Fruit fly (Drosophila melanogaster) whole organism, prepupa: Measurements from ENCODE around the gene CG31091.

Experiments
- Blimp-1 ChIP-seq: fragments of 200-800 bp; sonication (Bioruptor generic); optimal IDR thresholded peaks from 3 replicates; lab custom pipeline; 2017; ENCODE audit warnings: missing biosample characterization, missing genetic modification characterization, mild to moderate bottlenecking, moderate library complexity, missing genetic modification reagents
- CG10669 ChIP-seq: fragments of 200-800 bp; sonication (Bioruptor generic); optimal IDR thresholded peaks from 3 replicates; lab custom pipeline; 2018; ENCODE audit warnings: missing biosample characterization, mild to moderate bottlenecking, missing genetic modification characterization, moderate library complexity
- CG11762 ChIP-seq: fragments of 200-800 bp; sonication (Bioruptor generic); optimal IDR thresholded peaks from 3 replicates; lab custom pipeline; 2016; ENCODE audit warnings: missing biosample characterization, missing genetic modification characterization; ENCODE audit not compliant: insufficient read depth
- CG11902 ChIP-seq: fragments of 200-800 bp; sonication (Bioruptor generic); optimal IDR thresholded peaks from 3 replicates; lab custom pipeline; 2016; ENCODE audit warnings: missing biosample characterization, missing genetic modification characterization
- CG15336 ChIP-seq: fragments of 200-800 bp; sonication (Bioruptor generic); IDR thresholded peaks from 2 replicates; pipeline ENCODE4 v1.3.6; 2022; ENCODE audit warnings: missing biosample characterization, missing genetic modification characterization
- CG1621 ChIP-seq: fragments of 200-800 bp; sonication (Bioruptor generic); optimal IDR thresholded peaks from 3 replicates; lab custom pipeline; 2018; ENCODE audit warnings: missing biosample characterization, mild to moderate bottlenecking, missing genetic modification characterization
- CG16779 ChIP-seq: fragments of 200-800 bp; sonication (Bioruptor generic); optimal IDR thresholded peaks from 3 replicates; lab custom pipeline; 2017; ENCODE audit warnings: missing biosample characterization, mild to moderate bottlenecking, missing genetic modification characterization
- CG31627 ChIP-seq: fragments of 200-800 bp; sonication (Bioruptor generic); optimal IDR thresholded peaks from 3 replicates; lab custom pipeline; 2016; ENCODE audit warnings: missing biosample characterization, missing genetic modification characterization
- CG32006 ChIP-seq: fragments of 200-800 bp; sonication (Bioruptor generic); optimal IDR thresholded peaks from 3 replicates; lab custom pipeline; 2017; ENCODE audit warnings: missing biosample characterization, mild to moderate bottlenecking, missing genetic modification characterization
- CG34406 ChIP-seq: fragments of 200-800 bp; sonication (Bioruptor generic); optimal IDR thresholded peaks from 3 replicates; lab custom pipeline; 2016; ENCODE audit warnings: missing biosample characterization, missing genetic modification characterization
- CG3919 ChIP-seq: fragments of 200-800 bp; sonication (Bioruptor generic); optimal IDR thresholded peaks from 3 replicates; lab custom pipeline; 2016; ENCODE audit warnings: missing biosample characterization, missing genetic modification characterization
- CG6792 ChIP-seq: fragments of 200-800 bp; sonication (Bioruptor generic); optimal IDR thresholded peaks from 3 replicates; lab custom pipeline; 2016; ENCODE audit warnings: missing biosample characterization, missing genetic modification characterization
- CG6808 ChIP-seq: fragments of 200-800 bp; sonication (Bioruptor generic); optimal IDR thresholded peaks from 3 replicates; lab custom pipeline; 2017; ENCODE audit warnings: missing biosample characterization, missing genetic modification characterization, mild to moderate bottlenecking, moderate library complexity, missing genetic modification reagents
- CG6854 ChIP-seq: fragments of 200-800 bp; sonication (Bioruptor generic); optimal IDR thresholded peaks from 2 replicates; lab custom pipeline; 2017; ENCODE audit warnings: missing biosample characterization, mild to moderate bottlenecking, missing genetic modification characterization
- CG8119 ChIP-seq: fragments of 200-800 bp; sonication (Bioruptor generic); IDR thresholded peaks from 3 replicates; pipeline ENCODE4 v1.3.6; 2022; ENCODE audit warnings: missing biosample characterization, missing genetic modification characterization
- CG8319 ChIP-seq: fragments of 200-800 bp; sonication (Bioruptor generic); optimal IDR thresholded peaks from 3 replicates; lab custom pipeline; 2016; ENCODE audit warnings: missing biosample characterization, missing genetic modification characterization
- CG8632 ChIP-seq: fragments of 200-800 bp; sonication (Bioruptor generic); optimal IDR thresholded peaks from 3 replicates; lab custom pipeline; 2016; ENCODE audit warnings: missing biosample characterization, missing genetic modification characterization
- Eip75B ChIP-seq: fragments of 200-800 bp; sonication (Bioruptor generic); optimal IDR thresholded peaks from 3 replicates; lab custom pipeline; 2016; ENCODE audit warnings: missing biosample characterization, missing genetic modification characterization
- Eip78C ChIP-seq: fragments of 200-800 bp; sonication (Bioruptor generic); peaks from one replicate; lab custom pipeline; 2016; ENCODE audit warnings: missing biosample characterization, missing genetic modification characterization
- Ets21C ChIP-seq: fragments of 200-800 bp; sonication (Bioruptor generic); optimal IDR thresholded peaks from 3 replicates; lab custom pipeline; 2016; ENCODE audit warnings: missing biosample characterization, missing genetic modification characterization
- Ets96B ChIP-seq: fragments of 200-800 bp; optimal IDR thresholded peaks from 2 replicates; lab custom pipeline; 2019; ENCODE audit warnings: missing biosample characterization, mild to moderate bottlenecking, missing genetic modification characterization, moderate library complexity
- Hr39 ChIP-seq: fragments of 200-800 bp; sonication (Bioruptor generic); optimal IDR thresholded peaks from 2 replicates; lab custom pipeline; 2016; ENCODE audit warnings: missing biosample characterization, missing genetic modification characterization
- Hr4 ChIP-seq: fragments of 200-800 bp; sonication (Bioruptor generic); optimal IDR thresholded peaks from 3 replicates; lab custom pipeline; 2016; ENCODE audit warnings: missing biosample characterization, missing genetic modification characterization
- Lpt ChIP-seq: fragments of 200-800 bp; sonication (Bioruptor generic); optimal IDR thresholded peaks from 3 replicates; lab custom pipeline; 2016; ENCODE audit warnings: missing biosample characterization, missing genetic modification characterization
- Met ChIP-seq: fragments of 200-800 bp; sonication (Bioruptor generic); optimal IDR thresholded peaks from 3 replicates; lab custom pipeline; 2016; ENCODE audit warnings: missing biosample characterization, missing genetic modification characterization
- OdsH ChIP-seq: fragments of 200-800 bp; sonication (Bioruptor generic); optimal IDR thresholded peaks from 3 replicates; lab custom pipeline; 2016; ENCODE audit warnings: missing biosample characterization, missing genetic modification characterization
- Sox102F ChIP-seq: fragments of 200-800 bp; sonication (Bioruptor generic); optimal IDR thresholded peaks from 2 replicates; lab custom pipeline; 2016; ENCODE audit warnings: missing biosample characterization, mild to moderate bottlenecking, missing genetic modification characterization
- achi ChIP-seq: fragments of 200-800 bp; sonication (Bioruptor generic); optimal IDR thresholded peaks from 3 replicates; lab custom pipeline; 2016; ENCODE audit warnings: missing biosample characterization, missing genetic modification characterization
- acj6 ChIP-seq: fragments of 200-800 bp; sonication (Bioruptor generic); optimal IDR thresholded peaks from 3 replicates; lab custom pipeline; 2016; ENCODE audit warnings: missing biosample characterization, missing genetic modification characterization
- dac ChIP-seq: fragments of 200-800 bp; sonication (Bioruptor generic); optimal IDR thresholded peaks from 2 replicates; lab custom pipeline; 2017; ENCODE audit warnings: missing biosample characterization, mild to moderate bottlenecking, missing genetic modification characterization
- dsx ChIP-seq: fragments of 200-800 bp; optimal IDR thresholded peaks from 3 replicates; lab custom pipeline; 2019; ENCODE audit warnings: missing biosample characterization, mild to moderate bottlenecking, missing genetic modification characterization, moderate library complexity; ENCODE audit not compliant: poor library complexity, severe bottlenecking
- esn ChIP-seq: fragments of 200-800 bp; sonication (Bioruptor generic); optimal IDR thresholded peaks from 2 replicates; lab custom pipeline; 2016; ENCODE audit warnings: missing biosample characterization, mild to moderate bottlenecking, missing genetic modification characterization, moderate library complexity
- fd59A ChIP-seq: fragments of 200-800 bp; sonication (Bioruptor generic); optimal IDR thresholded peaks from 2 replicates; lab custom pipeline; 2017; ENCODE audit warnings: missing biosample characterization, mild to moderate bottlenecking, missing genetic modification characterization, missing genetic modification reagents
- fd85E ChIP-seq: fragments of 200-800 bp; sonication (Bioruptor generic); optimal IDR thresholded peaks from 3 replicates; lab custom pipeline; 2016; ENCODE audit warnings: missing biosample characterization, missing genetic modification characterization
- fkh ChIP-seq: fragments of 200-800 bp; sonication (Bioruptor generic); optimal IDR thresholded peaks from 3 replicates; lab custom pipeline; 2017; ENCODE audit warnings: missing biosample characterization, mild to moderate bottlenecking, missing genetic modification characterization, moderate library complexity
- net ChIP-seq: fragments of 200-800 bp; sonication (Bioruptor generic); optimal IDR thresholded peaks from 3 replicates; lab custom pipeline; 2016; ENCODE audit warnings: missing biosample characterization, missing genetic modification characterization
- pdm3 ChIP-seq: fragments of 200-800 bp; sonication (Bioruptor generic); optimal IDR thresholded peaks from 3 replicates; lab custom pipeline; 2016; ENCODE audit warnings: missing biosample characterization, missing genetic modification characterization
- salr ChIP-seq, 2 experiments: fragments of 200-800 bp; sonication (Bioruptor generic); optimal IDR thresholded peaks; 3 replicates each; lab custom pipeline; 2016 to 2018; ENCODE audit warnings: missing biosample characterization in 2 of 2, missing genetic modification characterization in 2 of 2, mild to moderate bottlenecking in 1 of 2
- ss ChIP-seq, 2 experiments: fragments of 200-800 bp; sonication (Bioruptor generic); optimal IDR thresholded peaks; 2 replicates in 1 of 2; 3 replicates in 1 of 2; lab custom pipeline; 2017 to 2018; ENCODE audit warnings: mild to moderate bottlenecking in 2 of 2, missing biosample characterization in 2 of 2, missing genetic modification characterization in 2 of 2, moderate library complexity in 1 of 2
- svp ChIP-seq: fragments of 200-800 bp; sonication (Bioruptor generic); peaks from one replicate; lab custom pipeline; 2016; ENCODE audit warnings: missing biosample characterization, missing genetic modification characterization
- topi ChIP-seq: fragments of 200-800 bp; sonication (Bioruptor generic); optimal IDR thresholded peaks from 3 replicates; lab custom pipeline; 2016; ENCODE audit warnings: missing biosample characterization, missing genetic modification characterization

The CG31091 gene

dm6 chr3R:25897176-25897575 lies 2.5 kb upstream of the CG31091 start, which contains the start of gene Mco3:
Mco3 (plus strand) TSS chr3R:25897476.
- no peak for TF ChIP-seq Eip78C (GFP tag; lab: Kevin White, UChicago)
- no peak for TF ChIP-seq CG10669 (GFP tag; lab: Kevin White, UChicago)
- no peak for TF ChIP-seq CG31627 (GFP tag; lab: Kevin White, UChicago)
- TF ChIP-seq CG8119 = no peak
- no peak for TF ChIP-seq CG6792 (GFP tag; lab: Kevin White, UChicago)
- no peak for TF ChIP-seq achi (GFP tag; lab: Kevin White, UChicago)
- TF ChIP-seq CG8319 = no peak
- no peak for TF ChIP-seq svp (GFP tag; lab: Kevin White, UChicago)
- no peak for TF ChIP-seq CG32006 (GFP tag; lab: Kevin White, UChicago)
- no peak for TF ChIP-seq CG34406 (GFP tag; lab: Kevin White, UChicago)
- no peak for TF ChIP-seq Ets21C (GFP tag; lab: Kevin White, UChicago)
- no peak for TF ChIP-seq fd59A

DNA sequence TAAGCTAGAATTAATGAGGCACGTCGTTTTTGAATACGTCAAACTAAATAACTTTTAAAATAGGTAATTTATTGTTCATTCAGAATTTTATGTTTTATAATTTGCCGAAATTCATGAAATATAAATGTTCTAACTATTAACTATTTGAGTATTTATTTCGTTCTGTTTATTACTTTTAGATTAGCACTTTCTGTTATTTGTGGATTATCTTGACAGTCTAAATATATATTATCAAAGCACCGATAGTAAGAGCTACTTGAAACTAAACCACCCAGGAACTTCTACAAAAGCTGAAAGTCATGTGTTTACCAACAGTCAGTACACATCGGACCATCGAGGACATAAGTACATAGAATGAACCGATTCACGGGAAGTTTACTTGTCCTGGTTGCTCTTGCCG lies 2.6 kb downstream of the CG31091 start, which contains the start of gene CG31089:
Gene CG31089, plus strand, starts transcription at position 301 of the 400 bp plus-strand sequence.
- TF ChIP-seq CG1621 (tag; lab: Kevin White, UChicago) (no peak), net (GFP tag; lab: Kevin White, UChicago) (no peak)

- no peak for TF ChIP-seq CG11902 (GFP tag; lab: Kevin White, UChicago)
- TF ChIP-seq OdsH (GFP tag; lab: Kevin White, UChicago) = no peak
- no peak for TF ChIP-seq CG6854 (GFP tag; lab: Kevin White, UChicago)
These were observed 7.0 kb downstream of the CG31091 start, which contains the start of gene kumpel for dm6 chr3R:25906722-25907121. kumpel (plus strand) TSS chr3R:25907022.

DNA sequence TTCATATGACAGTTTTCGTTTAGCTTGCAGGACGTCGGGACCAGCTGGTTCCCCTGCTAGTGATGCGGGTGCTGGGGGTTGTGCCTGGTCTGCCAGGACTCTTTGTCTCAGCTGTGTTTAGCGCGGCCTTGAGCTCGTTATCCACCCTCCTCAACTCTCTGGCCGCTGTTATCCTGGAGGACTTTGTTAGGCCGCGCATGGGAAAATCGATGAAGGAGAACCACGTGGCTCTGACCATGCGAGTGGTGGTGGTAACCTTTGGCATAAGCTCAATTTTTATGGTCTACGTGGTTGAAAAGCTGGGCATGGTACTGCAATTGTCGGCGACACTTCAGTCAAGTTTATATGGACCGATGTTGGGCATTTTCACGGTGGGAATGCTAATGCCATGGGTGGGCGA lies 20.2 kb downstream of the CG31091 start:
- TF ChIP-seq CG32006 (GFP tag; lab: Kevin White, UChicago) = no peak
- no peak for TF ChIP-seq Met (GFP tag; lab: Kevin White, UChicago)
- no peak for TF ChIP-seq CG11762 (GFP tag; lab: Kevin White, UChicago)
- TF ChIP-seq, all 60 proteins: peak for 0

dm6 chr3R:25922534-25922933 lies 22.8 kb downstream of the CG31091 start, which contains the start of gene CG14546:
CG14546 (minus strand) TSS chr3R:25922634.
- TF ChIP-seq Lpt (no peak), Eip75B (no peak), dac (GFP tag; lab: Kevin White, UChicago) (no peak), CG15336 (no peak), achi (GFP tag; lab: Kevin White, UChicago) (no peak), fkh (no peak), fd85E (GFP tag; lab: Kevin White, UChicago) (no peak), CG16779 (no peak), ss (GFP tag; optimal IDR thresholded peaks at IDR 0.05; lab: Kevin White, UChicago) (no peak), CG8119 (no peak), CG6808 (GFP tag; lab: Kevin White, UChicago) (no peak), Hr4 (GFP tag; lab: Kevin White, UChicago) (no peak), pdm3 (GFP tag; lab: Kevin White, UChicago) (no peak), acj6 (GFP tag; lab: Kevin White, UChicago) (no peak), CG32006 (GFP tag; lab: Kevin White, UChicago) (no peak)
- TF ChIP-seq, all 60 proteins: peak for 0

DNA sequence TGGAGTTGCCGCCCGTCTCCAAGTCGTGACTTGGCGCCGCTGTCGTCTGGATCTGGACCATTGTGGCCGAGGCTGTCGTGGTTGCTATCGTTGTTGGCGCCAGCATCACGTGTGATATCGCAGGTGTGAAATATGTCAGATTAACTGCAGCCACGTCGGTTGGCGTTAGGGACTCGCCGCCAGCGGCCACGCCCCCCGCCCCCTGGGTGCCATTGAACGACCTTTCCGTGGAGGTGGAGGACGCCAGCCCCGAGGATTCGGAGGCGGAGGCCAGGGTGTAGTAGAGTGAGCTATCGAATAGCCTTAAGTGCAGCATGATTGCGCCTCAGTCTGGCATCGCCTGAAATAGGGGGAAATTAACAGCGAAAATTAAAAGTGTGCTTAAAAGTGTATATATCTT lies 41.6 kb downstream of the CG31091 start:
- no peak for TF ChIP-seq CG11762 (GFP tag; lab: Kevin White, UChicago)
- TF ChIP-seq fd59A = no peak
- no peak for TF ChIP-seq Eip75B
- no peak for TF ChIP-seq Blimp-1
- TF ChIP-seq Ets96B = no peak
- no peak for TF ChIP-seq esn
- TF ChIP-seq CG8632 (GFP tag; lab: Kevin White, UChicago) = no peak
- TF ChIP-seq Hr39 = no peak
- TF ChIP-seq CG15336 = no peak
- TF ChIP-seq CG32006 (GFP tag; lab: Kevin White, UChicago) = no peak
- TF ChIP-seq Hr4 (GFP tag; lab: Kevin White, UChicago) = no peak
- TF ChIP-seq net (GFP tag; lab: Kevin White, UChicago) = no peak
- no peak for TF ChIP-seq salr (GFP tag; optimal IDR thresholded peaks at IDR 0.05; lab: Kevin White, UChicago)
- TF ChIP-seq dsx (GFP tag; lab: Kevin White, UChicago) = no peak
- no peak for TF ChIP-seq CG3919
- no peak for TF ChIP-seq Sox102F
- no peak for TF ChIP-seq topi (GFP tag; lab: Kevin White, UChicago)
